Worm (Caenorhabditis elegans) whole organism, young adult: ENCODE measurements around the gene immp-1.

Source experiments
- B0261.1 ChIP-seq: sonication (generic microtip); optimal IDR thresholded peaks from 2 replicates; lab custom pipeline; 2016; ENCODE audit warnings: mild to moderate bottlenecking, missing genetic modification characterization, moderate library complexity, missing compliant biosample characterization
- C17E4.6 ChIP-seq: fragments of 200-800 bp; sonication (Bioruptor generic); IDR thresholded peaks from 2 replicates; pipeline ENCODE4 v1.3.6; 2022; ENCODE audit warnings: missing genetic modification reagents, missing genetic modification characterization, missing compliant biosample characterization
- D2030.7 ChIP-seq: fragments of 200-800 bp; sonication (Bioruptor generic); IDR thresholded peaks from 2 replicates; pipeline ENCODE4 v1.3.6; 2022; ENCODE audit warnings: missing genetic modification reagents, missing genetic modification characterization, missing compliant biosample characterization
- F10E7.11 ChIP-seq: sonication (generic microtip); optimal IDR thresholded peaks from 2 replicates; lab custom pipeline; 2017; ENCODE audit warnings: mild to moderate bottlenecking, missing genetic modification characterization, moderate library complexity, missing compliant biosample characterization
- F22D6.2 ChIP-seq: sonication (generic microtip); optimal IDR thresholded peaks from 2 replicates; lab custom pipeline; 2016; ENCODE audit warnings: mild to moderate bottlenecking, missing genetic modification characterization, missing compliant biosample characterization
- F33H1.4 ChIP-seq: fragments of 200-800 bp; sonication (Bioruptor generic); IDR thresholded peaks from 2 replicates; pipeline ENCODE4 v1.3.6; 2022; ENCODE audit warnings: missing genetic modification reagents, missing genetic modification characterization, missing compliant biosample characterization
- F52B5.7 ChIP-seq: sonication (generic microtip); optimal IDR thresholded peaks from 2 replicates; lab custom pipeline; 2016; ENCODE audit warnings: mild to moderate bottlenecking, missing genetic modification characterization, missing compliant biosample characterization
- F55B11.4 ChIP-seq: sonication (generic microtip); optimal IDR thresholded peaks from 2 replicates; lab custom pipeline; 2016; ENCODE audit warnings: missing compliant biosample characterization, missing genetic modification characterization, borderline replicate concordance; ENCODE audit not compliant: insufficient read depth
- K11D2.4 ChIP-seq: fragments of 200-800 bp; sonication (Bioruptor generic); IDR thresholded peaks from 2 replicates; pipeline ENCODE4 v1.3.6; 2022; ENCODE audit warnings: missing genetic modification reagents, missing genetic modification characterization, missing compliant biosample characterization
- akir-1 ChIP-seq: fragments of 200-800 bp; sonication (Bioruptor generic); optimal IDR thresholded peaks from 2 replicates; lab custom pipeline; 2018; ENCODE audit warnings: mild to moderate bottlenecking, missing genetic modification characterization, moderate library complexity, missing compliant biosample characterization
- ama-1 ChIP-seq, 3 experiments: fragments of 150-350 bp in 1 of 3; sonication (generic microtip) in 2 of 3; optimal IDR thresholded peaks; 2 replicates each; lab custom pipeline; 2014 to 2018; ENCODE audit warnings: missing biosample characterization in 2 of 3, missing genetic modification characterization in 2 of 3, missing genetic modification reagents in 2 of 3
- aptf-2 ChIP-seq: fragments of 200-800 bp; sonication (Bioruptor generic); conservative IDR thresholded peaks from 2 replicates; pipeline ENCODE4 v1.3.6; 2022; ENCODE audit warnings: missing genetic modification reagents, missing genetic modification characterization, missing compliant biosample characterization
- atf-7 ChIP-seq: sonication (generic microtip); optimal IDR thresholded peaks from 2 replicates; lab custom pipeline; 2017; ENCODE audit warnings: mild to moderate bottlenecking, missing genetic modification characterization, missing compliant biosample characterization
- attf-6 ChIP-seq: fragments of 200-800 bp; sonication (Bioruptor generic); IDR thresholded peaks from 2 replicates; pipeline ENCODE4 v1.3.6; 2022; ENCODE audit warnings: missing genetic modification reagents, missing genetic modification characterization, missing compliant biosample characterization
- bed-2 ChIP-seq: fragments of 200-800 bp; sonication (Bioruptor generic); IDR thresholded peaks from 2 replicates; pipeline ENCODE4 v1.3.6; 2022; ENCODE audit warnings: missing genetic modification reagents, missing genetic modification characterization, missing compliant biosample characterization
- ccch-3 ChIP-seq: fragments of 200-800 bp; sonication (Bioruptor generic); optimal IDR thresholded peaks from 2 replicates; lab custom pipeline; 2018; ENCODE audit warnings: mild to moderate bottlenecking, missing genetic modification characterization, missing compliant biosample characterization
- dox-1 ChIP-seq: fragments of 200-800 bp; sonication (Bioruptor generic); IDR thresholded peaks from 2 replicates; pipeline ENCODE4 v1.3.6; 2022; ENCODE audit warnings: missing genetic modification reagents, missing genetic modification characterization, missing compliant biosample characterization
- dpl-1 ChIP-seq: fragments of 150-350 bp; optimal IDR thresholded peaks from 2 replicates; lab custom pipeline; 2014; ENCODE audit warnings: missing biosample characterization, missing genetic modification reagents, missing genetic modification characterization
- efl-1 ChIP-seq: fragments of 150-350 bp; optimal IDR thresholded peaks from 2 replicates; lab custom pipeline; 2014; ENCODE audit warnings: missing biosample characterization, missing genetic modification reagents, missing genetic modification characterization
- egl-44 ChIP-seq: fragments of 200-800 bp; sonication (Bioruptor generic); IDR thresholded peaks from 2 replicates; pipeline ENCODE4 v1.3.6; 2022; ENCODE audit warnings: missing genetic modification reagents, missing genetic modification characterization, missing compliant biosample characterization
- egrh-3 ChIP-seq: fragments of 200-800 bp; sonication (Bioruptor generic); IDR thresholded peaks from 2 replicates; pipeline ENCODE4 v1.3.6; 2022; ENCODE audit warnings: missing genetic modification reagents, missing genetic modification characterization, missing compliant biosample characterization
- ekl-4 ChIP-seq: fragments of 200-800 bp; sonication (Bioruptor generic); IDR thresholded peaks from 2 replicates; pipeline ENCODE4 v1.3.6; 2022; ENCODE audit warnings: missing genetic modification reagents, missing genetic modification characterization, missing compliant biosample characterization
- ets-4 ChIP-seq: fragments of 200-800 bp; sonication (Bioruptor generic); optimal IDR thresholded peaks from 2 replicates; lab custom pipeline; 2018; ENCODE audit warnings: mild to moderate bottlenecking, missing genetic modification characterization, missing compliant biosample characterization
- gei-17 ChIP-seq: fragments of 200-800 bp; sonication (Bioruptor generic); optimal IDR thresholded peaks from 2 replicates; lab custom pipeline; 2018; ENCODE audit warnings: mild to moderate bottlenecking, missing genetic modification characterization, missing compliant biosample characterization
- him-1 ChIP-seq: sonication (generic microtip); optimal IDR thresholded peaks from 2 replicates; lab custom pipeline; 2016; ENCODE audit warnings: missing genotype, missing genetic modification reagents, missing genetic modification characterization, missing compliant biosample characterization
- hlh-12 ChIP-seq: sonication (generic microtip); optimal IDR thresholded peaks from 2 replicates; lab custom pipeline; 2016; ENCODE audit warnings: missing genetic modification characterization, missing compliant biosample characterization
- hlh-26 ChIP-seq: fragments of 200-800 bp; sonication (Bioruptor generic); conservative IDR thresholded peaks from 2 replicates; pipeline ENCODE4 v1.3.6; 2022; ENCODE audit warnings: missing genetic modification reagents, missing genetic modification characterization, missing compliant biosample characterization
- hmg-1.2 ChIP-seq: fragments of 200-800 bp; sonication (Bioruptor generic); IDR thresholded peaks from 2 replicates; pipeline ENCODE4 v1.3.6; 2022; ENCODE audit warnings: missing genetic modification reagents, missing genetic modification characterization, missing compliant biosample characterization
- lin-26 ChIP-seq: fragments of 200-800 bp; sonication (Bioruptor generic); IDR thresholded peaks from 2 replicates; pipeline ENCODE4 v1.3.6; 2022; ENCODE audit warnings: missing genetic modification reagents, missing genetic modification characterization, missing compliant biosample characterization
- lin-40 ChIP-seq: sonication (generic microtip); optimal IDR thresholded peaks from 2 replicates; lab custom pipeline; 2016; ENCODE audit warnings: missing genetic modification characterization, mild to moderate bottlenecking, missing compliant biosample characterization, missing genotype, missing genetic modification reagents
- mcd-1 ChIP-seq: fragments of 200-800 bp; sonication (Bioruptor generic); IDR thresholded peaks from 2 replicates; pipeline ENCODE4 v1.3.6; 2022; ENCODE audit warnings: missing genetic modification reagents, missing genetic modification characterization, missing compliant biosample characterization
- nhr-120 ChIP-seq: fragments of 200-800 bp; sonication (Bioruptor generic); IDR thresholded peaks from 2 replicates; pipeline ENCODE4 v1.3.6; 2022; ENCODE audit warnings: missing genetic modification characterization, missing compliant biosample characterization
- pha-4 ChIP-seq: fragments of 150-350 bp; sonication (generic microtip); optimal IDR thresholded peaks from 2 replicates; lab custom pipeline; 2014; ENCODE audit warnings: missing biosample characterization, missing genetic modification reagents, missing genetic modification characterization
- rcor-1 ChIP-seq: fragments of 200-800 bp; sonication (Bioruptor generic); IDR thresholded peaks from 2 replicates; pipeline ENCODE4 v1.3.6; 2022; ENCODE audit warnings: missing genetic modification reagents, missing genetic modification characterization, missing compliant biosample characterization
- rec-8 ChIP-seq, 2 experiments: sonication (generic microtip); optimal IDR thresholded peaks; 2 replicates each; lab custom pipeline; 2016; ENCODE audit warnings: mild to moderate bottlenecking in 2 of 2, missing genetic modification characterization in 2 of 2, missing genetic modification reagents in 2 of 2, missing genotype in 2 of 2, missing biosample characterization in 1 of 2, missing compliant biosample characterization in 1 of 2, moderate library complexity in 1 of 2
- snpc-1.1 ChIP-seq: sonication (generic microtip); optimal IDR thresholded peaks from 2 replicates; lab custom pipeline; 2017; ENCODE audit warnings: missing genetic modification characterization, mild to moderate bottlenecking, missing compliant biosample characterization, antibody characterized with exemption, moderate library complexity, missing genotype, missing genetic modification reagents; ENCODE audit not compliant: insufficient read depth
- snpc-4 ChIP-seq, 5 experiments: fragments of 150-350 bp in 1 of 5; sonication (generic microtip) in 4 of 5; optimal IDR thresholded peaks; 2 replicates each; lab custom pipeline; 2014 to 2018; ENCODE audit warnings: missing genetic modification characterization in 5 of 5, missing biosample characterization in 3 of 5, antibody characterized with exemption in 2 of 5, mild to moderate bottlenecking in 2 of 5, missing compliant biosample characterization in 2 of 5, missing genotype in 2 of 5, moderate library complexity in 2 of 5, missing genetic modification reagents in 1 of 5
- somi-1 ChIP-seq: fragments of 200-800 bp; sonication (Bioruptor generic); optimal IDR thresholded peaks from 2 replicates; lab custom pipeline; 2018; ENCODE audit warnings: mild to moderate bottlenecking, missing genetic modification characterization, missing compliant biosample characterization
- sptf-2 ChIP-seq: fragments of 200-800 bp; sonication (Bioruptor generic); optimal IDR thresholded peaks from 2 replicates; lab custom pipeline; 2018; ENCODE audit warnings: mild to moderate bottlenecking, missing genetic modification characterization, missing compliant biosample characterization
- unc-62 ChIP-seq: fragments of 150-350 bp; optimal IDR thresholded peaks from 2 replicates; lab custom pipeline; 2014; ENCODE audit warnings: missing biosample characterization, missing genetic modification reagents, missing genetic modification characterization
- xnd-1 ChIP-seq: sonication (generic microtip); optimal IDR thresholded peaks from 2 replicates; lab custom pipeline; 2016; ENCODE audit warnings: missing genotype, missing genetic modification reagents, missing genetic modification characterization, missing compliant biosample characterization
- zim-3 ChIP-seq: sonication (generic microtip); optimal IDR thresholded peaks from 2 replicates; lab custom pipeline; 2017; ENCODE audit warnings: mild to moderate bottlenecking, missing genetic modification characterization, moderate library complexity, missing compliant biosample characterization
- ztf-18 ChIP-seq: sonication (generic microtip); optimal IDR thresholded peaks from 2 replicates; lab custom pipeline; 2016; ENCODE audit warnings: missing genotype, mild to moderate bottlenecking, missing genetic modification characterization, missing compliant biosample characterization
- ztf-22 ChIP-seq: fragments of 200-800 bp; sonication (Bioruptor generic); optimal IDR thresholded peaks from 2 replicates; lab custom pipeline; 2018; ENCODE audit warnings: mild to moderate bottlenecking, missing genetic modification characterization, moderate library complexity, missing compliant biosample characterization
- ztf-25 ChIP-seq: fragments of 200-800 bp; sonication (Bioruptor generic); IDR thresholded peaks from 2 replicates; pipeline ENCODE4 v1.3.6; 2022; ENCODE audit warnings: missing genetic modification reagents, missing genetic modification characterization, missing compliant biosample characterization
- ztf-28 ChIP-seq: fragments of 200-800 bp; sonication (Bioruptor generic); IDR thresholded peaks from 2 replicates; pipeline ENCODE4 v1.3.6; 2022; ENCODE audit warnings: missing genetic modification reagents, missing genetic modification characterization, missing compliant biosample characterization

Gene immp-1

ce11 chrIII:11738482-11738881, 36.3 kb upstream of the immp-1 start (continued):
- TF ChIP-seq dox-1 (GFP tag; lab: Robert Waterston, UW) (no peak), efl-1 (GFP tag; lab: Kevin White, UChicago) (no peak), nhr-120 (GFP tag; lab: Robert Waterston, UW) (no peak), ztf-25 (GFP tag; lab: Robert Waterston, UW) (no peak), F22D6.2 (tag; lab: Kevin White, UChicago) (no peak), aptf-2 (GFP tag; lab: Robert Waterston, UW) (no peak), hlh-26 (GFP tag; lab: Robert Waterston, UW) (no peak), atf-7 (tag; lab: Kevin White, UChicago) (peak; percentile 32), B0261.1 (tag; lab: Kevin White, UChicago) (no peak), attf-6 (GFP tag; lab: Robert Waterston, UW) (no peak), ccch-3 (no peak), dpl-1 (no peak), C17E4.6 (no peak), rcor-1 (GFP tag; lab: Robert Waterston, UW) (no peak), somi-1 (GFP tag; lab: Kevin White, UChicago) (peak; percentile 80), gei-17 (GFP tag; lab: Kevin White, UChicago) (no peak), ztf-28 (GFP tag; lab: Robert Waterston, UW) (no peak), akir-1 (no peak), F52B5.7 (no peak), ztf-18 (tag; lab: Kevin White, UChicago) (no peak), rec-8 (tag; optimal IDR thresholded peaks at IDR 0.05; lab: Kevin White, UChicago) (no peak), F10E7.11 (tag; lab: Kevin White, UChicago) (no peak), sptf-2 (GFP tag; lab: Kevin White, UChicago) (no peak), mcd-1 (peak; percentile 9; the same call in 1 of the 2 replicates), unc-62 (no peak), hlh-12 (tag; lab: Kevin White, UChicago) (no peak), egrh-3 (GFP tag; lab: Robert Waterston, UW) (no peak), ets-4 (GFP tag; lab: Kevin White, UChicago) (no peak), zim-3 (tag; lab: Kevin White, UChicago) (no peak), F55B11.4 (tag; lab: Kevin White, UChicago) (no peak), bed-2 (GFP tag; lab: Robert Waterston, UW) (no peak), egl-44 (no peak), ama-1 (optimal IDR thresholded peaks at IDR 0.05; lab: Kevin White, UChicago) (no peak), ama-1 (GFP tag; optimal IDR thresholded peaks at IDR 0.05; lab: Kevin White, UChicago) (no peak), xnd-1 (no peak), him-1 (tag; lab: Kevin White, UChicago) (no peak), snpc-1.1 (tag; lab: Kevin White, UChicago) (no peak), K11D2.4 (GFP tag; lab: Robert Waterston, UW) (no peak; the same call in 1 of the 2 replicates), ekl-4 (no peak), ztf-22 (GFP tag; lab: Kevin White, UChicago) (no peak), pha-4 (tag; lab: Kevin White, UChicago) (no peak), lin-40 (peak; percentile 61), snpc-4 (GFP tag; optimal IDR thresholded peaks at IDR 0.05; lab: Kevin White, UChicago) (no peak), snpc-4 (tag; optimal IDR thresholded peaks at IDR 0.05; lab: Kevin White, UChicago) (peak in 1 of 4 experiments; percentile 0), D2030.7 (GFP tag; lab: Robert Waterston, UW) (no peak), F33H1.4 (no peak), lin-26 (peak; percentile 63; the same call in 1 of the 2 replicates), hmg-1.2 (GFP tag; lab: Robert Waterston, UW) (peak; percentile 42; the same call in 1 of the 2 replicates)
